Fruit fly (Drosophila melanogaster) S2 (cell line): ENCODE data around the gene CG15025.

ENCODE experiments used
- CG8478 ChIP-seq: fragments of >200 bp; optimal IDR thresholded peaks from 2 replicates; lab custom pipeline; 2018
- CTCF ChIP-seq, 2 experiments: fragments of >200 bp; optimal IDR thresholded peaks; 2 replicates each; lab custom pipeline; 2018

dm6 chr3R:19486422-19486821, 4.5 kb downstream of the CG15025 start:
- TF ChIP-seq CG8478 (lab: Kevin White, UChicago), result no peak
- TF ChIP-seq CTCF (optimal IDR thresholded peaks at IDR 0.05; lab: Kevin White, UChicago), result no peak
